Fruit fly (Drosophila melanogaster): ENCODE data around the gene mdy.

DNA sequence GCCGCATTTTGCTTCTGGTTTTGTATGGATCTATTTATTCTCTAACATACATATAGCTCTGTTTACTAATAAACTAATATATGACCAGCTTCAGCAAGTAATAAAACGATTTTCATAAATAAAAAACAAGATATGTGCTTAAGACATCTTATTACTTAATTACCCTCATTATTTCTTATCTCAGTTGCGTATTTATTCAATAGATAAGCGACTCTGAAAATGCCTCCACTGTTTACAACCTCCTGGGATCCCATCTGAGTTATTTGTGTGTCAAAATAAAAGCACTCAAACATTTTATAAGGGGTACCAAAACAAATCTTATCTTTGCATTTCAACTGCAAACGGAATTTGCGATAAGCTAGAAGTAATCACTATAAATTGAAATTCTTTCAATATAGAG, 3.3 kb downstream of the mdy start:
- TF ChIP-seq h (optimal IDR thresholded peaks at IDR 0.05) (no peak), CG34376 (GFP tag; optimal IDR thresholded peaks at IDR 0.05) (peak; percentile 71)
